Fruit fly (Drosophila melanogaster) whole organism, wandering third instar larva: ENCODE data around the gene DCX-EMAP.

ENCODE experiments used
- Hr83 ChIP-seq: fragments of 200-300 bp; sonication (Bioruptor generic); optimal IDR thresholded peaks from 2 replicates; lab custom pipeline; 2016; ENCODE audit warnings: missing biosample characterization, mild to moderate bottlenecking, missing genetic modification characterization, moderate library complexity; ENCODE audit not compliant: poor library complexity, severe bottlenecking
- Myc ChIP-seq: fragments of >200 bp; optimal IDR thresholded peaks from 2 replicates; lab custom pipeline; 2017
- OdsH ChIP-seq: fragments of 200-800 bp; sonication (Bioruptor generic); optimal IDR thresholded peaks from 2 replicates; lab custom pipeline; 2016; ENCODE audit warnings: missing biosample characterization, mild to moderate bottlenecking, missing genetic modification characterization
- brk ChIP-seq: fragments of 200-800 bp; sonication (Bioruptor generic); optimal IDR thresholded peaks from 2 replicates; lab custom pipeline; 2016; ENCODE audit warnings: missing biosample characterization, mild to moderate bottlenecking, missing genetic modification characterization
- usp ChIP-seq: fragments of >200 bp; optimal IDR thresholded peaks from 2 replicates; lab custom pipeline; 2017; ENCODE audit warnings: missing biosample characterization, missing genetic modification characterization

DNA sequence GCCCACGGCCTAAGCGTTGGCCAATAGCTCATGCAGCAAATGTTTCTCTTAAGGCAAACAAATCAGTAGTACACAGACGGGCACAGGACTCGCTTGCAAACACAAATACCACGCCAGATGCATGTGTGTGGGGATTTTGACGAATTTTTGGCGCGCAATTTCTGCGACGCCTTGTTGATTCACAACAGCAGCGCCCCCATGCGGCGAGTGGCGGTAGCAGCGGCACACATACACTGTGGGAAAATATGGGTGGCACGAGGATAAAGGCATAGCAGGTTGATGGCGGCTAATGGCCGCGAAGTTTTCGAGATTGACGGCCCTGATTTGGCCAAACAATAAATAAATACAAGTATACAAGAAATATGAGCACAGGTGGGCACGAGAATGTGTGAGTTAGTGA is 22.0 kb downstream of the DCX-EMAP start:
- TF ChIP-seq Myc (no peak), OdsH (GFP tag; lab: Kevin White, UChicago) (no peak), brk (GFP tag; lab: Kevin White, UChicago) (no peak), Hr83 (GFP tag; lab: Kevin White, UChicago) (no peak), usp (GFP tag; lab: Kevin White, UChicago) (no peak)
